ENCODE assay signal across 3 fruit fly cellular contexts in the genomic region with DNA sequence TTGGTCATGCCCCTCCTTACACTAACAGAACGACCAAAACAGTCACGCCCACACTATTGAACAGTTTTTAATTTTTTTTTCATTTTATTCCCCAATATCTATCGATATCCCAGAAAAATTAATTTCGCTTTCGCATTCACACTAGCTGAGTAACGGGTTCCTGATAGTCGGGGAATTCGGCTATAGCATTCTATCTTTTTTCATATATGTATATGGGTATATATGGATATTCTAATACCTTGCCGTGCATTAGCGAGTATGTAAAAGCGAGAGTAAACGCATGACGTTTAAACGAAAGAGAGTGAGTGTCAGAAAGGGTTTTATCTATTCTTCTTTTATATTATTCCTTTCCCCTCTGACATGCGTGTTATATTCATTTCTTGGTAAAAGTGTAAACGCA.
TF ChIP-seq lines count a peak whose summit lies in the region.

No protein-coding gene starts in this region.

- TF ChIP-seq CTCF in whole organism, embryonic (GFP tag; optimal IDR thresholded peaks at IDR 0.05; lab: Kevin White, UChicago) = no peak

TF ChIP-seq in whole organism, adult, 20 proteins besides CTCF, POLR2A, EP300 and RAD21:
- no peak for TF ChIP-seq CG5204 (GFP tag; optimal IDR thresholded peaks at IDR 0.05; lab: Kevin White, UChicago)
- TF ChIP-seq pad (GFP tag; optimal IDR thresholded peaks at IDR 0.05; lab: Kevin White, UChicago) = peak; percentile 37

TF ChIP-seq in whole organism, embryonic, 481 proteins besides CTCF, POLR2A, EP300 and RAD21:
- no peak for TF ChIP-seq CG11696 (GFP tag; IDR thresholded peaks at IDR 0.05; lab: Robert Waterston, UW)
- 0 out of 3 replicates have a peak, but pooled peaks have one; percentile 33 for TF ChIP-seq CG2199 (GFP tag; IDR thresholded peaks at IDR 0.05; lab: Robert Waterston, UW)
- peak; percentile 80 for TF ChIP-seq CG13894 (tag; optimal IDR thresholded peaks at IDR 0.05; lab: Kevin White, UChicago)
- peak; percentile 81 for TF ChIP-seq Blimp-1 (GFP tag; optimal IDR thresholded peaks at IDR 0.05; lab: Kevin White, UChicago)
- no peak for TF ChIP-seq CG9817 (tag; optimal IDR thresholded peaks at IDR 0.05; lab: Kevin White, UChicago)
- peak; percentile 39 for TF ChIP-seq sens (GFP tag; lab: Kevin White, UChicago)
- TF ChIP-seq Sry-β (GFP tag; optimal IDR thresholded peaks at IDR 0.05; lab: Kevin White, UChicago) = no peak
- TF ChIP-seq toy (GFP tag; IDR thresholded peaks at IDR 0.05; lab: Robert Waterston, UW) = no peak
- no peak for TF ChIP-seq Dp (GFP tag; optimal IDR thresholded peaks at IDR 0.05; lab: Kevin White, UChicago)
- no peak for TF ChIP-seq CG7271 (tag; optimal IDR thresholded peaks at IDR 0.05; lab: Kevin White, UChicago)

TF ChIP-seq in whole organism, wandering third instar larva, 38 proteins besides CTCF, POLR2A, EP300 and RAD21:
- TF ChIP-seq Dfd (GFP tag; optimal IDR thresholded peaks at IDR 0.05; lab: Kevin White, UChicago) = peak; percentile 69
- no peak for TF ChIP-seq Myc (optimal IDR thresholded peaks at IDR 0.05; lab: Kevin White, UChicago)
